Fruit fly (Drosophila melanogaster): Measurements from ENCODE around the gene Alg14.

dm6 chrX:15490519-15490918 is 18.6 kb downstream of the Alg14 start:
- no peak for TF ChIP-seq CG1621 (tag; optimal IDR thresholded peaks at IDR 0.05)
- TF ChIP-seq Eip78C (GFP tag): no peak
- no peak for TF ChIP-seq Blimp-1 (GFP tag; optimal IDR thresholded peaks at IDR 0.05)
- TF ChIP-seq ss (GFP tag; optimal IDR thresholded peaks at IDR 0.05): no peak
- TF ChIP-seq Hr4 (GFP tag; optimal IDR thresholded peaks at IDR 0.05): no peak

Data from whole organism, prepupa.